Worm (Caenorhabditis elegans) whole organism, L4/young adult: ENCODE results near the gene Y53G8AM.8.
A peak's percentile ranks its signal among the peaks of the same experiment; 100 is the strongest.

Source experiments
- W03F9.2 ChIP-seq: fragments of 150-350 bp; optimal IDR thresholded peaks from 2 replicates; lab custom pipeline; 2014; ENCODE audit warnings: missing biosample characterization, missing genetic modification characterization
- dao-5 ChIP-seq: sonication (generic microtip); optimal IDR thresholded peaks from 2 replicates; lab custom pipeline; 2016; ENCODE audit warnings: missing genotype, missing genetic modification characterization, moderate library complexity, missing compliant biosample characterization
- him-1 ChIP-seq: sonication (generic microtip); optimal IDR thresholded peaks from 2 replicates; lab custom pipeline; 2016; ENCODE audit warnings: missing genotype, missing genetic modification reagents, missing genetic modification characterization, missing compliant biosample characterization

The Y53G8AM.8 gene

ce11 chrIII:3278610-3279009 is at the start of gene Y53G8AM.8:
Y53G8AM.8 (minus strand) TSS chrIII:3278710.
- TF ChIP-seq him-1 (tag; lab: Kevin White, UChicago) (no peak), W03F9.2 (tag; lab: Kevin White, UChicago) (no peak), dao-5 (tag; lab: Kevin White, UChicago) (no peak)

DNA sequence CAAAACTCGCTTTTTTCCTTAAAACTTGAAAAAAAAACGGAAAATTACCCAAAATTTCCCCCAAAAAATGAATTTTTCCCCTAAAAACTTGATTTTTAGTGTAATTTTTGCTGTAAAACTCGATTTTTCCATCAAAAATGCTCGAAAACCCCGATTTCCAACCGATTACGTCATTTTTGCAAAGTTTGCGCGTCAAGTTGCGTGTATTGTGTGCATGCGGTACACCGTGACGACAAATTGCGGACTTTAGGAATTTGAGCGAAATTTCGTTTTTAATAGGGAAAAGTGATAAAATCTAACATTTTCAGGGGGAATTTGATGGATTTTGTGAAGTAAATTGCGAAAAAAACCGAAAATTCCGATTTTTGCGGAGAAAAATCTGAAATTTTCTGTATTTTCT is 45.4 kb upstream of the Y53G8AM.8 start:
- no peak for TF ChIP-seq him-1 (tag; lab: Kevin White, UChicago)
- peak; percentile 24 for TF ChIP-seq W03F9.2 (tag; lab: Kevin White, UChicago)

ce11 chrIII:3322317-3323010 is 44.0 kb upstream of the Y53G8AM.8 start, which contains the start of gene phf-15:
phf-15 (plus strand) TSS chrIII:3322853.
- TF ChIP-seq him-1 (tag; lab: Kevin White, UChicago) (no peak), dao-5 (tag; lab: Kevin White, UChicago) (no peak), W03F9.2 (tag; lab: Kevin White, UChicago) (no peak)

DNA sequence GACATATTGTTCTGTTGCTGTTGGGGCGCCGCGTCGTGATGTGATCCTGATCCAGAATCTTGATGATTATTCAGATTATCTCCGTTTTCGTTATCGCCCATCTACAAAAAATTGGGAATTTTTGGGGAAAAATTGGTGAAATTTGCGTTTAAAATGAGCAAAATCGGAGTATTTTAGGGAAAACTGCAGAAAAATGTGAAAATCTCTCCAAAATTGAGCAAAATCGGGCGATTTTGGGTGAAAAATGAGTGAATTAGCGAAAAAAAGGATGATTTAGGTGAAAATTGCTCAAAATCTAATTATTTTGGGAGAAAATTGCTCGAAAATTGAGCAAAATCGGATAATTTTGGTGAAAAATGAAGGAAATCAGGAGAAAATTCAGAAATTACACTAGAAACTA is 42.6 kb upstream of the Y53G8AM.8 start, which contains the start of gene Y53G8AR.9:
Gene Y53G8AR.9 (minus strand): TSS at position 101 of the 400 bp plus-strand sequence.
- no peak for TF ChIP-seq W03F9.2 (tag; lab: Kevin White, UChicago)
- no peak for TF ChIP-seq dao-5 (tag; lab: Kevin White, UChicago)
- no peak for TF ChIP-seq him-1 (tag; lab: Kevin White, UChicago)

ce11 chrIII:3317887-3318286 is 39.4 kb upstream of the Y53G8AM.8 start:
- TF ChIP-seq W03F9.2 (tag; lab: Kevin White, UChicago) (no peak), dao-5 (tag; lab: Kevin White, UChicago) (no peak), him-1 (tag; lab: Kevin White, UChicago) (no peak)

- TF ChIP-seq him-1 (tag; lab: Kevin White, UChicago) (no peak), dao-5 (tag; lab: Kevin White, UChicago) (no peak), W03F9.2 (tag; lab: Kevin White, UChicago) (no peak)
Observed at ce11 chrIII:3312111-3312510, 33.6 kb upstream of the Y53G8AM.8 start.

DNA sequence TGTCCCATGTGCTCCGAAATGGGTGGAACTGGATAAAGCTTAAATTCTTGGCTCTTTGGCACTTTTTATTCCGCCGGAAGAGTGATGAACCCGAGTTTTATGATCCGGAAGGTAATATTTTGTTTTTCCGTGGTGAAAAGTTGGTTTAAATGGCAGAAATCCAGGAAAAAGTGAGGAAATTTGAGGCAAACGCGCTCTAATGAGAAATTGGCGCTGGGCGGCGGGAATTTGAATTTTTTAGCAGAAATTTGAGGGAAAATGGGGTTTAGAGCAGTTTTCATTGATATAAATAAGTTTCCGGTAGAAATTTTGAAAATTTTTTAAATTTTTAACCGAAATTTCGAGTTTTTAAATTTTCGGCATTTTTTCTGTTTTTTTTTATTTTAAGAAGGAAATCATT is 33.1 kb upstream of the Y53G8AM.8 start:
- no peak for TF ChIP-seq him-1 (tag; lab: Kevin White, UChicago)
- no peak for TF ChIP-seq W03F9.2 (tag; lab: Kevin White, UChicago)
- TF ChIP-seq dao-5 (tag; lab: Kevin White, UChicago), result no peak

DNA sequence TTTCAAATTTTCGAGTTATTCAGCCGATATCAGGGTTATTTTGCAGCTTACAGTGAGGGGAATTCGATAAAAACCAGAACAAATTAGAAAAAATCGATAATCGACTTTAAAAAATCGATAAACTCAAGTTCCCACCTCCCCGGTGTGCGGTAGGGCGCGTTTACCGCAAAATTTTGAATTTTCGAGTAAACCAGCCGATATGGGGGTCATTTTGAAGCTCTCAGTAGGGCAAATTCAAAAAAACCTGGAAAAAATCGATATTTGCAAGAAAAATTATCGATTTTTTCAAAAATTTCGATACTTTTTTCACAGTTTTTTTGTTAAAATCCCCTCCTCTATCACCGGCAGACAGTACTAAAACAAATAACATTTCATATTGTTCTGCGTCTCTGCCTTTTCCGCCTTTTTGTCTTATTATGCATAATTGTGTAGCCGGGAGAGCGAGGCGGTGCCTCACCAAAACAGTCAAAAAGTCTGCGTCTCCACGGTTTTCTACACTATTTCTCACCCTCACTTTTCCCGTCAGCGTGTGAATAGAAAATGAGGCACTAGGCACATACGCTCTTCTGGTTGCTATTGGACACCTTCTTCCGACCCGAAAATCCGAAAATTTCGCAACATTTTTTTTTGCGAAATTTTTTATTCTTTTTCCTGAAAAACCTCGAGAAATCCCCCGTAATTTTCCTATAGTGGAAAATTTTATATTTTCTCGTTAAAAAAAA is 32.5 kb upstream of the Y53G8AM.8 start, which contains the start of gene ral-1:
Gene ral-1 (plus strand): TSS at position 435 of the 722 bp plus-strand sequence.
- no peak for TF ChIP-seq dao-5 (tag; lab: Kevin White, UChicago)
- no peak for TF ChIP-seq W03F9.2 (tag; lab: Kevin White, UChicago)
- no peak for TF ChIP-seq him-1 (tag; lab: Kevin White, UChicago)

ce11 chrIII:3309700-3310099 is 31.2 kb upstream of the Y53G8AM.8 start:
- no peak for TF ChIP-seq W03F9.2 (tag; lab: Kevin White, UChicago)
- no peak for TF ChIP-seq him-1 (tag; lab: Kevin White, UChicago)
- TF ChIP-seq dao-5 (tag; lab: Kevin White, UChicago), result no peak

DNA sequence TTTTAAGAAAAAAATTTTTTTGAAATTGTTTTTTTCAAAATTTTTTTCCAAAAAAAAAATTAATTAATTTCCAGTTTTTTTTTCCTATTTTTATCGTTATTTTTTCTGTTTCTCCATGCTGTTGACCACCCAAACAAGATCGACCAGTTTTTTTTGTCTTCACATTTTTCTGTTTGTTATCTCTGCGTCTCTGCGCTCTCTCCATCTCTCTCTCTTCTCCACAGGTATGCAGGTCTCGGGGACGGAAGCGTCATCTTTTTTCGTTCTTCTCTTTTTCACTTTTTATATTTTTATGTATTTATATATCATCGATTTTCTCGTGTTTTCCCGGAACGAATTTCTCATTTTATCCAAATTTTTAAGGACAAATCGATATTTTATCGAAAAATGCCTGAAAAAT is 30.4 kb upstream of the Y53G8AM.8 start:
- TF ChIP-seq W03F9.2 (tag; lab: Kevin White, UChicago) (no peak), him-1 (tag; lab: Kevin White, UChicago) (no peak), dao-5 (tag; lab: Kevin White, UChicago) (no peak)

DNA sequence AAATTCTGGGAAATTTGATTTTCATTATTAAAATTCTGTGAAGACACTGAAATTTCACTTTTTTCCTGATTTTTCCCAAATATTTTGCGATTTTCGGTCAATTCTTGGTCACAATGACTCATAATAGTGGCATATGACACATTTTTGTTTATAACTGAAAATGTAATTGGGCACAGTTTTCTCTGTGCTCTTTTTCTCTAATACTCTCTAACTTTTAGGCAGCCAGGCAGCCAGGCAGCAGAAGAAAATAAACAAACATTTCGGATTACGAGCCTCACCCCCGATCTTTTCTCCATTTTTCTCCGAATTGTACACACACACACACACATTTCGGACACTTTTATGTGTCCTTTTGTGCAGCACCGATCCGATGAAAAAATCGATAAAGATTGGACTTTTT is 28.9 kb upstream of the Y53G8AM.8 start:
- no peak for TF ChIP-seq him-1 (tag; lab: Kevin White, UChicago)
- TF ChIP-seq dao-5 (tag; lab: Kevin White, UChicago), result no peak
- TF ChIP-seq W03F9.2 (tag; lab: Kevin White, UChicago), result no peak

ce11 chrIII:3306322-3306721 is 27.8 kb upstream of the Y53G8AM.8 start:
- TF ChIP-seq W03F9.2 (tag; lab: Kevin White, UChicago) (no peak), him-1 (tag; lab: Kevin White, UChicago) (no peak), dao-5 (tag; lab: Kevin White, UChicago) (no peak)

ce11 chrIII:3304554-3304953 is 26.0 kb upstream of the Y53G8AM.8 start:
- no peak for TF ChIP-seq him-1 (tag; lab: Kevin White, UChicago)
- no peak for TF ChIP-seq W03F9.2 (tag; lab: Kevin White, UChicago)
- no peak for TF ChIP-seq dao-5 (tag; lab: Kevin White, UChicago)
